Fruit fly (Drosophila melanogaster): ENCODE measurements around the gene CG7017.

dm6 chr3L:20191848-20192247, 20.1 kb downstream of the CG7017 start:
- no peak for TF ChIP-seq Mnt (GFP tag; optimal IDR thresholded peaks at IDR 0.05)
- no peak for TF ChIP-seq ovo (GFP tag; optimal IDR thresholded peaks at IDR 0.05)
- TF ChIP-seq toe (GFP tag; optimal IDR thresholded peaks at IDR 0.05) = no peak
- no peak for TF ChIP-seq CG7045 (GFP tag; optimal IDR thresholded peaks at IDR 0.05)
- no peak for TF ChIP-seq tj (GFP tag; optimal IDR thresholded peaks at IDR 0.05)
- no peak for TF ChIP-seq CG14711 (tag; optimal IDR thresholded peaks at IDR 0.05)
- no peak for TF ChIP-seq Hr96 (GFP tag; optimal IDR thresholded peaks at IDR 0.05)
- TF ChIP-seq CG11617 (GFP tag; optimal IDR thresholded peaks at IDR 0.05) = no peak

All from whole organism, adult.